Fruit fly (Drosophila melanogaster) whole organism, larva: Measurements from ENCODE around the gene CG32816.

Experiments used
- noc ChIP-seq: fragments of 200-800 bp; sonication (Bioruptor generic); optimal IDR thresholded peaks from 3 replicates; lab custom pipeline; 2019; ENCODE audit warnings: missing biosample characterization, mild to moderate bottlenecking, missing genetic modification characterization, moderate library complexity

Gene CG32816

DNA sequence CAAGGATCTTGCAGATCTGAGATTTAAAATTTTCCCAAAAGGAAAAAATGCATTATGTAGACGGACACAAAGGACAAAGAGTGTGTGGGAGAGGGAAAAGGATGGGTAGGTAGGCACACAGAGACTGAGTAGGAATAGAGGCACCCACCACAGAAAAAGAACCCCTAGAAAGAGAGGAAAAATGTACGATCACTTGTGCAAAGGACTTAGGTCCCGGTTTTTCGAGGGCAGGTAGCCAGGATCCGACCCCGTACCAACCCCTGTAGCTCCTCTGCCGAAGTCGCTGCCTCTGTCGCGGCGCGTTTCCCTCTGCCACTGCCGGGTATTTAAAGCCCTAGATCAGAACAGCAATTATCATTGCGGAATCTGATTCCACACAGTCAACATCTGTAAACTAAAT lies 61.2 kb downstream of the CG32816 start:
- TF ChIP-seq noc: no peak

DNA sequence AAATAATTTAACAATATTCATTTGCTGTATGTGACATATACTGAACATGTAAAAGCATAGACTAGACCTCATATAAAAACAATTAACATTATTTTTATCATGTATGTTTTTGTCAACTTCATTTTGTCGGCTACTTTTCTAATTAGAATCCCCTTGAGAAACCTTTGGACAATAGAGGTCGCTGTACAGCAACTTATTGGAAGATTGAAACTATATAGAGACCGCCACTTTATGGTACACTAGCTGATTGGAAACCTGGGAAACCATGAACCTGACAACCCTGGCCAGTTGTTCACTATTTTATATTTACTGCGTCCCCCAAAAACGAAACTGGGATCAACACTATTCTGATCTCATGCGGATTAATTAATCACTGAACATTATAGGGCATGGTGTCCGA lies 63.1 kb downstream of the CG32816 start:
- TF ChIP-seq noc: no peak

DNA sequence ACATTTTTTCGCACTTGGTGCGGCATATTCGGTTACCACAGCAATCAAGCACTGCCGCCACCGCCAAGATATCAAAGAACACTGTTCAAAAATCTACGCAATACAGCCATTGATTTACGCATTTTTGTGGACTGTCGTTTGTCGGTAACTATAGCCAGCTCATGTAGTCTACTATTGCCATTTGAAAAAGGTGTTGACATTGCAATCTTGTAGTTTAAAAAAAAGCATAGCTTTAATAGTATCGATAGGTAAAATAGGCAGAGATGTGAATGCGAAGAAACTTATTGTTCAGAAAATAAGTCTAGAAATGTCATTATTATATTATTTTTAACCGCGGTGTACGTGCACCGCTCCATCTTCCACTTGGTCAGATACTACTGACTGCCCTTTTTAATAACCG lies 64.2 kb downstream of the CG32816 start:
- TF ChIP-seq noc: no peak

DNA sequence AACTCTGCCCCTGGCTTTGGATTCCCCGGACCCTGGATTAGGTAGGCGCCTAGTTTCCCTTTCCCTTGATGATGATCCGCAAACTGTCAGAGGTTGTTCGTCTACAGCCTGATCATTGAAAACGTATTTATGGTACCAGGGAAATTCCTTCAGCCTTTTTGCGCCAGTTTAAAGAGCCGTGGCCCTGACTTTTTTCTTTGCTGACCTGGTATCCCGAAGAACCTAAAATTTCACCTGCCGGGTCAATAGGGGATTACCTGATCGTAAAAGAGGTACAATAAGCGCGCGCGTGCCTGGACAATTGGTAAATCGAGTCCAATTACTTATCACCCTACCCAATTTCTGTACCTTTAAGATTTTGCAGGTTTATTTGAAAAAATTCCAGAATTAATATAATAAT lies 70.8 kb downstream of the CG32816 start:
- no peak for TF ChIP-seq noc

DNA sequence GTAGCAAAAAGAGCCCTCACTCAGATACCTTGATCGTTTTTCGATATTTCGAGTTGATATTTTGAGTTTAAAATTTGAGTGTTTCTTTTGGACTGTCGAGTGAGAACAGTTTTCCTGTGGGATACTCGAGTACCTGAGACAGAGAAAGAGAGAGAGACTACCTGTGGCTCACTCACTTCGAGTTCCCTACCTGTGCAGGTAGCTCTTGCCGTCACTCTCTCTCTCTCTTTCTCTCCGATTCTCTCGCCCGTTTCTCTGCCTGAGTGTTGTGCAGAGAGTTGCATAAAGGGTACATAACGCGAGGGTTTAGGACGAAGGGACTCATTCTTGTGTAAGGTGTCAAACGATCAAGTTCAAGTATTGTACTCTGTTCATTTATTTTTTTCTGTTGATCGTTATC lies 74.8 kb downstream of the CG32816 start, which contains the start of gene sc:
TSS of gene sc (plus strand) at position 315 of the 400 bp plus-strand sequence.
- no peak for TF ChIP-seq noc

DNA sequence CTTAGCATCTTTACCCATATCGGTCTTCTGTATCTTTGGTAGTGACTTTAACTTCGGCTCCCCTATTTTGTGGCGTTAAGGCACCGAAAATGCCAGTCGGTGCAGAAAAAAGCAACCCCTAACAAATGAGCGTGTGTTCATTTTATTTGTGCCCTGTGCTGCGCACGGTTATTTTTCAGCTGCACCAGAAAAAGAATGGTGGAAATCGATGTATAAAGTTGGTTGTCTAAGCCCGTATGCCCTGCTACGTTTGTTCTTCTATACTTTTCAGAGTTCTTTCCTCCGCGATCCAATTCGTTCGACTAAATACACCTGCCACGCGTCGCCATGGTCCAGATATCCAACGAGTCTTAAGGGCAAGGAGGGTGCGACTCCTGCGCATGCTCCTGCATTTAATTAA lies 77.5 kb downstream of the CG32816 start:
- TF ChIP-seq noc: no peak

DNA sequence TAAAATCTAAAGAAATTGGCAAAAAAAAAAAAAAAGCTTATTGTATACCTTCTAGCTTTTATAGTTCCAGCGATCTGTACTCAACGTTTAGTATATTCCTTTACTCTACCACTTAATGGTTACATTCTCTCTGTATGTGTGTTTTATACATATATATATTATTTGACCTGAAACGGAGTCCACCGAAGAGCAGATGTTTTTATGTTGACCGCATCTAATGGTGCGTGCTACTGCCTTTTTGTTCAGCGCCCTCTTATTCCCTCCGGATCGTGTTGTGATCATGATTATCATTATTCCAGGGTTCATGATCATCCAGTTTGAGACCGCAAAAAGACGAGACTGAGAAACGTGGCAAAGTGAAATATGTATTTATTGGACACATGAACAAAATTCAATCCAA lies 78.3 kb downstream of the CG32816 start:
- TF ChIP-seq noc: no peak

DNA sequence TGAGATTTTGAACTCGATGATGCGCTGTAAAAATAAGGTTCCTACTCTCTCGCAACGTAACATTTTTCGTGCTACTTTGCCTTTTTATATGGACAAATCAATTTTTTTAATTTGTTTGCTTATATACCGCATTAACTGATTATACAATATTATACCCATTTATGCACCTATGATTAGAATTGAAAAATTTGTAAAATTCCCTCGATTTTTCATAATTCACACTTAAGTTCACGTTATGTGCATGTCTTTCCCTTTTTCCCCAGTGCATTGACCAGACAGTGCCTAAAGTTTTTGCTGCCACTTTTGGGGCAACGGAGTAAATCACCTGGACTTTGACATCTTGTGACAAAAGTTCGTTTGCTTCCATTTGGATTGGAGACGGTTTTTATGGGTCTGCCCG lies 80.1 kb downstream of the CG32816 start:
- TF ChIP-seq noc: no peak

DNA sequence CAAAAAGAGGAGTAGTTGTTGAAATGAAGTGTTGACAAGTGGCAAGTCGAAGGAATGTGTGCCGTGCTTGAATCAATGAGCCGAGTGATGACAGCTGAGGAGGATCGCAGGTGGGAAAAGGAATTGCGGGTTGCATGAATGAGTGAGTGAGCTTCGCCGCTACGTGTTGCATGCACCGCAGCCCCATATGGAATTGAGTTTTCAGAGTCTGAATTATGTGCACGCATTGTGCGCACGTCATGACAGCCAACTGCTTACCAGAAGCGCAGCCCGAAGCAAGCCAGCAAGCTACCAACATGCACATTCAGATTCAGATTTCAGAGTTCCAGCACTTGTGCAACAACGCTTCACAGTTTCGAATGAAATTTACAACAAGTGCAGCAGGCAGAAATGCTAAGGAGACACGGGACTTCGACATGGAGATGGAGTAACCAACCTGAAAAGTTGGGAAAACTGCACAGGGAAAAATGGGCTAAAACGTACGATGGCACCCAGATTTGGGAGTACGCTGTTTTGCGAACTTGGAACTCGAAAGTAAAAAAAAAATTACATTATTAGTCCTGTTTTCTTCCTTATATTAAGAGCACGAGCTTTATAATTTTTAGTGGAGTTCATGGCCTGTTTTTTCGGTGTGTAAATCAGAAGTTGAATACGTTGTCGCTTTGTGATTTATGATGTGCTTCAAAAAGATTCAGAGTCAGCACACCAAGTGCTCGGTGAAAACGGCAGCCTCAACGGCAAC lies 84.6 kb downstream of the CG32816 start:
- TF ChIP-seq noc: no peak

DNA sequence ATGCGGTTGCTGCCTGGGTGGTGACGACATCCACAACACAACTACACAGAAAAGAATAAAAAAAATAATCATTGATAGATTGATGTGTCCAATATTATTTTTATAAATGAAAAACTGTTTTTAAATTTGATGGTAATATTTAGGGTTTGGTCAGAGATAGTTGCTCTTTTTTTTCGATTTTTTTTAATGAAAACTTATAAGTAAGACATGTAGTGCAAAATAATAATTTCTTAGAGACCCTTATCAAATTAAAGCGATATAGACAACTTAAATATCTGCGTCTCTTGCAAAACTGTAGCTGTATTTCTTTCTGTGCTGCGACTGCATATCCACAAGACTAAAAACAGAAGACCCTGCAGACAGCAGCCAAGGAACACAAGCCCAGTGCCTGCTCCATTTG lies 91.0 kb downstream of the CG32816 start:
- TF ChIP-seq noc: no peak

DNA sequence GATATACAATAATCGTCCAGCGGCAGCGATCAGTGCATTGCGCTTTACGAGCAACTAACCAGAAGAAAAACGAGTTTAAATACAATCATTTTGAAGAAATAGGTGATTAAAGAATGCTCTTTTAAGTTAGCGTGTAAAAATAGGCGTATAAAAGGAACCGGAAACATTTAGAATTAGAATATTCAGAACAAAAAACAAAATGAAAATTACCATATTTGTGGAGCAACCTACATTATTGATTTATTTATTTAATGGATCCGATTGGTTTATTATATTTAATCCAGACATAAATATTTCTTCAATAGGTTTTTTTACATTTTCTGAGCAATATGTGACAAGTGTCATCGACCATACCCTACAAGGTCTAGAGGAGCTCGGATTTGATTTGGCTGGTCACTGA lies 92.2 kb downstream of the CG32816 start:
- no peak for TF ChIP-seq noc

DNA sequence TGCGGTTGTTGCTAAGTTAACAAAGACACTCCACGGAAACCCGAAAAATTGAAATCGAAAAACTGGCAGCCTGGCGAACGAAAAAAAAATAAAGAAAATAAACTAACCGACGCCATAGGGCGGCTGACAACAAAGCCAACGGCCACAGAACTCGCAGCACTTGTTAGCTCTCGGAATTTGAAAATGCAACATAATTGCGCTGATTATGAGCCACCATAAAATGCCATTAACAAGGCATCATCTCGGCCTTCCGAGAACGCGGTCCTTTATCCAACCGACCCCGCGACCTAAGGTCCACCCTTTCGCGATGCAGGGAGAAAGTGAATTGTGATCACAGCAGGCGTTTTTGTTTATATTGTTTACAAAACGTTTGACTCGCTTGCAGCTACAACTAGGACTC lies 93.1 kb downstream of the CG32816 start:
- no peak for TF ChIP-seq noc

DNA sequence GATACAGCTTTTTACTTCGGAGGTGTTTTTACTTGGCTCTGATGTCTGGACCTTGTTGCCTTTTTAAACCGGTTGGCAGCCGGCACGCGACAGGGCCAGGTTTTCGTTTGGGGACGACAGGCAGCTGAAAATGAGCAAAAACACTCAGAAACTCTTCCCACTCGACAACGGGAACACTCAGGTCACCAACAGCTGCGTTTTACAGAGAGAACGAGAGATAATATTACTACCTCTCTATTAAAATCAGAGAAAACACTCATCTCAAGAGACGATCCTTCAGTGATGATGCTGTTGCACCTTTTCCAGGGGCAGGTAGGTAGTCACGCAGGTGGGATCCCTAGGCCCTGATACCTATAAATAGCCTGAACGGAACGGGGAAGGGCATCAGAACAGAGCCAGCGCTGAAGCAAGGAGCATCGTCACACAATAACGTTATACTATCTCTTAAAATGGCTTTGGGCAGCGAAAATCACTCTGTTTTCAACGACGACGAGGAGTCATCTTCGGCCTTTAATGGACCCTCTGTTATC lies 100.8 kb downstream of the CG32816 start, which contains the start of gene ac:
TSS of gene ac (plus strand) at position 387 of the 530 bp plus-strand sequence.
- TF ChIP-seq noc: no peak

DNA sequence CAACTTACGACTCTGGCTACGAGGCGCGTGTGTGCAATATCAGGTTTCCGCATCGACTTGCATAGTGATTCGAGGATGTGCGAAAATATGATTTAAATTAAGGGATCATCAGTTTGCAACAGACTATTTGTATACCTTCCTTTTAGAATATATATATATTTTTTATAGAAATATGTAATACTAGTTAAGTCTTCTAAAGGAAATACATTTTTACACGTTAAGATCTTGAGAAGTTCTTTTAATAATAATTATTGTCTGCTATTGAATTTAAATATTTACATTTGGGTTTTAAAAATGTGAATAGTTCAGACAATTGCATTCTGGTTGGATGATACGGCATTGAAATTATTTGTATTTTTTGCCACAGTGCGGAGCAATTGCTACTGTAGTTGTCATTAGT lies 103.7 kb downstream of the CG32816 start:
- TF ChIP-seq noc: no peak

DNA sequence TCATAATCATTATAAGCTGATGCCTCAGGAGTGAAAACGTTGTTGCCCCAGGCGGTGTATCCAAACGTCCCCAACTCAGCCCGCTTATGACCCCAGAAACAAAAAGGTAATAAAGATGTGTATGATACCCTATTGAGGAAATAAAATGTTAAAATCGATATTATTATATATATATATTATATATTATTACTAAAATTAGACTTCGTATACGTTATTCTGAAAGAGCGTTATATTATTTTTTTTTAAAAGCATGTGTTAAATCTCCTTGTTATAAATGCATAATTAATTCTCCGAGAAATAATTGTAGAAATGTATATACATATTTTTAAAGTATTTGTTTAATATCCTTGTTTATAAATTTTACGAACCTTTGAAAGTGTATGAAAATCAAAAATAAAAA lies 106.5 kb downstream of the CG32816 start:
- no peak for TF ChIP-seq noc

DNA sequence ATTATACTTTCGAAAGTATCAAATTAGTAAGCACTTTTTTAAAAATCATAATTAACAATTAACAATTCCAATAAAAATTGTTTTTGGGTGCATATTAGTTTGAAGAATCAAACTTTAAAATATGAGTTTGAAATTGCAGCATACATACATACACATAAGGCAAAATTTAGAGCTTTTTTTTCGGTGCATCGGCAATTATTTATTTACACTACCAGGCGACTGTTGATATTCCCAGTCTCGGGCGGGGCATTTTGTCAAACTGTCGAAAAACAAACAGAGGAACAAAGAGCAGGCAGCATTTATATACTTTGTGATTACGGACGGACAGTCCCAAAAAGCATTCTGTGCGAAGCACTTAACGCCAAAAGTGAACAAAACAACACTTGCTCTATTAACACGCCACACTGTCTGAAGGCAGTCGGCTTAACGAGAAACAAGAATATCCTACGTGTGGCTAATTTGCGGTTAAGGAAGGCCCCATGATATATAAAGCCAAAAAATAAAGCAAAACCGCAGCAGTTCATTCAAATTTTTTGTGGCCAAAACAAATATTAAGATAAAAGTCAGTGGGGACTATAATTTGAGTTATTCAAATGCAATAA lies 108.4 kb downstream of the CG32816 start:
- TF ChIP-seq noc: no peak

DNA sequence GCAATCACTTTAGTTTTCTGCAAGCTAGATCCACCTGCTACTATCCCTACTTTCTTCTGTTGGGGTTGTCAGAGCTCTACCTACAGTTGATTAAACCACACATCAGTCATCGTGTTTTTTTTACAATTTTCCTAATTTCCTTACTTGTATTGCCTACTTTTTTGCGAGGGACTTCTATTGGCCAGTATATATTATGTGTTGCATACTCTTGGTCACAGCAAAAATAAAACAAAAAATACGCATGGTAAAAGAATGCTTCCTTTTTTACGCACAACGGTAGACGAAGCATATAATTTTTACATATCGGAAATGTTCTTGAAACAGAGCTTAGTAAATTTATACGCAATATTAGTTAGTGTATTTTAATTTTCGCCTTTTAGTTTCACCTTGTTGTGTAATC lies 109.1 kb downstream of the CG32816 start:
- no peak for TF ChIP-seq noc

DNA sequence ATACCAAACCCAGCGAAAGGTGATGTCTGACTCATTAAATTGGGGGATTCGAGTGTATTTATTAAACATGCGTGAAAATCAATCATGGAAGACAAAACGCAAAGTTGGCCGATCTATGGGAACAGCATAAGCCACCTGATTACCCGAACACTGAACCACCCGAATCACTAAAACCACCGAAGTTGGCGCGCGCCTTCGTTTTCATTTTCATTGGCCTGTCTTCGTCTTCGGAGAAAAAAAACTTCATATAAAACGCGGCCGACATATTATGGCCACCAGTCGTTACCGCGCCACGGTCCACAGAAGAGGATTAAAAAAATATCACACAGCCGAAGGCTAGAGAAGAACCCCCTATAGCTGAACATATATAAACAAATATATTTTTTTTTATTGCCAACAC lies 114.3 kb downstream of the CG32816 start, which contains the start of gene y:
TSS of gene y (plus strand) at position 278 of the 400 bp plus-strand sequence.
- TF ChIP-seq noc: no peak
